Worm (Caenorhabditis elegans) whole organism, L3 larva: ENCODE measurements around the gene col-3.

Experiments
- egl-5 ChIP-seq: fragments of 150-350 bp; optimal IDR thresholded peaks from 2 replicates; lab custom pipeline; 2017; ENCODE audit warnings: missing biosample characterization, missing genetic modification reagents, missing genetic modification characterization, inconsistent platforms
- lin-15B ChIP-seq: fragments of 150-350 bp; optimal IDR thresholded peaks from 2 replicates; lab custom pipeline; 2014; ENCODE audit warnings: missing biosample characterization, missing genetic modification characterization

DNA sequence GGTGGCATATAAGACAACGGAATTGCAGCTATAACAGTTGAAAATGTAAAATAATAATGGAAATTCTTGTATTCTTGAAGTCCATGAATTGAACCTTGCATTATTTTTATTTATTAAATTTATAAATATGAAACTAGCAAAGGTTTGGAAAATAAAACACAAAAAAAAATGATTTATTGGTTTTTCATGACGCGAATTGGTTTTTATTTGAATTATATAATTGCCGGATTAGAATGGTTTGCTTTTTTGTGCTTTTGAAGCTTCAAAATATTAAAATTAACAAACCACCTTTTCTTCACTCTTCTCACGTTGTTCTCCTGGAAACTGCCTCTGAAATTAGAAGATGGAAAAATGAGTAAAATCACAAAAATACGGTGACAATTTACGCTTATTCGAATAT is 34.4 kb upstream of the col-3 start, which contains the start of gene sru-35:
- TF ChIP-seq egl-5 (tag; lab: Kevin White, UChicago), result no peak
- no peak for TF ChIP-seq lin-15B (tag; lab: Kevin White, UChicago)
